Worm (Caenorhabditis elegans) whole organism, young adult: Measurements from ENCODE around the gene srx-46.

Experiments
- B0019.2 ChIP-seq: fragments of 200-800 bp; sonication (Bioruptor generic); conservative IDR thresholded peaks from 2 replicates; pipeline ENCODE4 v1.3.6; 2022; ENCODE audit warnings: missing genetic modification reagents, missing genetic modification characterization, missing compliant biosample characterization
- B0336.3 ChIP-seq: fragments of 200-800 bp; sonication (Bioruptor generic); IDR thresholded peaks from 2 replicates; pipeline ENCODE4 v1.3.6; 2022; ENCODE audit warnings: missing genetic modification characterization, missing compliant biosample characterization
- F49E8.2 ChIP-seq: sonication (generic microtip); optimal IDR thresholded peaks from 3 replicates; lab custom pipeline; 2017; ENCODE audit warnings: missing genetic modification characterization, mild to moderate bottlenecking, missing compliant biosample characterization, antibody characterized with exemption, moderate library complexity; ENCODE audit not compliant: insufficient read depth
- T07F8.4 ChIP-seq: sonication (generic microtip); optimal IDR thresholded peaks from 2 replicates; lab custom pipeline; 2016; ENCODE audit warnings: mild to moderate bottlenecking, missing genetic modification characterization, moderate library complexity, missing compliant biosample characterization
- T26A5.8 ChIP-seq: sonication (generic microtip); optimal IDR thresholded peaks from 2 replicates; lab custom pipeline; 2016; ENCODE audit warnings: missing genetic modification characterization, missing compliant biosample characterization
- akir-1 ChIP-seq: fragments of 200-800 bp; sonication (Bioruptor generic); optimal IDR thresholded peaks from 2 replicates; lab custom pipeline; 2018; ENCODE audit warnings: mild to moderate bottlenecking, missing genetic modification characterization, moderate library complexity, missing compliant biosample characterization
- ama-1 ChIP-seq, 3 experiments: fragments of 150-350 bp in 1 of 3; sonication (generic microtip) in 2 of 3; optimal IDR thresholded peaks; 2 replicates each; lab custom pipeline; 2014 to 2018; ENCODE audit warnings: missing biosample characterization in 2 of 3, missing genetic modification characterization in 2 of 3, missing genetic modification reagents in 2 of 3
- cebp-1 ChIP-seq, 2 experiments: fragments of 200-800 bp in 1 of 2; sonication (Bioruptor generic) in 1 of 2; sonication (generic microtip) in 1 of 2; IDR thresholded peaks in 1 of 2; optimal IDR thresholded peaks in 1 of 2; 2 replicates each; pipeline versions ENCODE4 v1.3.6 to Lab custom; 2017 to 2022; ENCODE audit warnings: missing compliant biosample characterization in 2 of 2, missing genetic modification characterization in 2 of 2, mild to moderate bottlenecking in 1 of 2, missing genetic modification reagents in 1 of 2, moderate library complexity in 1 of 2
- ceh-40 ChIP-seq: fragments of 200-800 bp; sonication (Bioruptor generic); IDR thresholded peaks from 2 replicates; pipeline ENCODE4 v1.3.6; 2022; ENCODE audit warnings: missing genetic modification characterization, missing compliant biosample characterization
- dpff-1 ChIP-seq: sonication (generic microtip); optimal IDR thresholded peaks from 2 replicates; lab custom pipeline; 2017; ENCODE audit warnings: mild to moderate bottlenecking, missing genetic modification characterization, missing compliant biosample characterization
- ets-4 ChIP-seq: fragments of 200-800 bp; sonication (Bioruptor generic); optimal IDR thresholded peaks from 2 replicates; lab custom pipeline; 2018; ENCODE audit warnings: mild to moderate bottlenecking, missing genetic modification characterization, missing compliant biosample characterization
- gei-17 ChIP-seq: fragments of 200-800 bp; sonication (Bioruptor generic); optimal IDR thresholded peaks from 2 replicates; lab custom pipeline; 2018; ENCODE audit warnings: mild to moderate bottlenecking, missing genetic modification characterization, missing compliant biosample characterization
- hlh-12 ChIP-seq: sonication (generic microtip); optimal IDR thresholded peaks from 2 replicates; lab custom pipeline; 2016; ENCODE audit warnings: missing genetic modification characterization, missing compliant biosample characterization
- hlh-26 ChIP-seq: fragments of 200-800 bp; sonication (Bioruptor generic); conservative IDR thresholded peaks from 2 replicates; pipeline ENCODE4 v1.3.6; 2022; ENCODE audit warnings: missing genetic modification reagents, missing genetic modification characterization, missing compliant biosample characterization
- hmg-1.2 ChIP-seq: fragments of 200-800 bp; sonication (Bioruptor generic); IDR thresholded peaks from 2 replicates; pipeline ENCODE4 v1.3.6; 2022; ENCODE audit warnings: missing genetic modification reagents, missing genetic modification characterization, missing compliant biosample characterization
- hsf-1 ChIP-seq: fragments of 200-800 bp; sonication (Bioruptor generic); IDR thresholded peaks from 2 replicates; pipeline ENCODE4 v1.3.6; 2022; ENCODE audit warnings: missing genetic modification reagents, missing genetic modification characterization, missing compliant biosample characterization
- lag-1 ChIP-seq: fragments of 200-800 bp; sonication (Bioruptor generic); IDR thresholded peaks from 2 replicates; pipeline ENCODE4 v1.3.6; 2022; ENCODE audit warnings: missing genetic modification reagents, missing genetic modification characterization, missing compliant biosample characterization
- lin-54 ChIP-seq: fragments of 200-800 bp; sonication (Bioruptor generic); optimal IDR thresholded peaks from 2 replicates; lab custom pipeline; 2018; ENCODE audit warnings: mild to moderate bottlenecking, missing genetic modification characterization, missing compliant biosample characterization
- lir-1 ChIP-seq: fragments of 200-800 bp; sonication (Bioruptor generic); conservative IDR thresholded peaks from 2 replicates; pipeline ENCODE4 v1.3.6; 2022; ENCODE audit warnings: missing genetic modification reagents, missing genetic modification characterization, missing compliant biosample characterization
- lsl-1 ChIP-seq: fragments of 200-800 bp; sonication (Bioruptor generic); optimal IDR thresholded peaks from 2 replicates; lab custom pipeline; 2018; ENCODE audit warnings: mild to moderate bottlenecking, missing genetic modification characterization, moderate library complexity, missing compliant biosample characterization
- madf-6 ChIP-seq: fragments of 200-800 bp; sonication (Bioruptor generic); IDR thresholded peaks from 2 replicates; pipeline ENCODE4 v1.3.6; 2022; ENCODE audit warnings: missing genetic modification reagents, missing genetic modification characterization, missing compliant biosample characterization
- mel-28 ChIP-seq: sonication (generic microtip); optimal IDR thresholded peaks from 2 replicates; lab custom pipeline; 2016; ENCODE audit warnings: borderline replicate concordance, mild to moderate bottlenecking, missing genetic modification characterization, missing compliant biosample characterization
- mes-4 ChIP-seq: sonication (generic microtip); optimal IDR thresholded peaks from 2 replicates; lab custom pipeline; 2016; ENCODE audit warnings: missing genotype, missing genetic modification characterization, missing compliant biosample characterization
- nhr-120 ChIP-seq: fragments of 200-800 bp; sonication (Bioruptor generic); IDR thresholded peaks from 2 replicates; pipeline ENCODE4 v1.3.6; 2022; ENCODE audit warnings: missing genetic modification characterization, missing compliant biosample characterization
- nhr-179 ChIP-seq: sonication (generic microtip); optimal IDR thresholded peaks from 2 replicates; lab custom pipeline; 2016; ENCODE audit warnings: mild to moderate bottlenecking, missing genetic modification characterization, missing compliant biosample characterization
- nhr-90 ChIP-seq: sonication (generic microtip); optimal IDR thresholded peaks from 2 replicates; lab custom pipeline; 2016; ENCODE audit warnings: missing genotype, mild to moderate bottlenecking, missing genetic modification characterization, missing compliant biosample characterization
- pbrm-1 ChIP-seq: fragments of 200-800 bp; sonication (Bioruptor generic); IDR thresholded peaks from 2 replicates; pipeline ENCODE4 v1.3.6; 2022; ENCODE audit warnings: missing genetic modification reagents, missing genetic modification characterization, missing compliant biosample characterization
- snpc-1.1 ChIP-seq: sonication (generic microtip); optimal IDR thresholded peaks from 2 replicates; lab custom pipeline; 2017; ENCODE audit warnings: missing genetic modification characterization, mild to moderate bottlenecking, missing compliant biosample characterization, antibody characterized with exemption, moderate library complexity, missing genotype, missing genetic modification reagents; ENCODE audit not compliant: insufficient read depth
- snpc-4 ChIP-seq, 5 experiments: fragments of 150-350 bp in 1 of 5; sonication (generic microtip) in 4 of 5; optimal IDR thresholded peaks; 2 replicates each; lab custom pipeline; 2014 to 2018; ENCODE audit warnings: missing genetic modification characterization in 5 of 5, missing biosample characterization in 3 of 5, antibody characterized with exemption in 2 of 5, mild to moderate bottlenecking in 2 of 5, missing compliant biosample characterization in 2 of 5, missing genotype in 2 of 5, moderate library complexity in 2 of 5, missing genetic modification reagents in 1 of 5
- somi-1 ChIP-seq: fragments of 200-800 bp; sonication (Bioruptor generic); optimal IDR thresholded peaks from 2 replicates; lab custom pipeline; 2018; ENCODE audit warnings: mild to moderate bottlenecking, missing genetic modification characterization, missing compliant biosample characterization
- tbp1 ChIP-seq: fragments of 200-800 bp; sonication (Bioruptor generic); optimal IDR thresholded peaks from 2 replicates; lab custom pipeline; 2018; ENCODE audit warnings: mild to moderate bottlenecking, missing genetic modification characterization, missing compliant biosample characterization
- tbx-9 ChIP-seq: sonication (generic microtip); optimal IDR thresholded peaks from 2 replicates; lab custom pipeline; 2016; ENCODE audit warnings: borderline replicate concordance, missing genetic modification characterization, inconsistent platforms, missing compliant biosample characterization
- unc-130 ChIP-seq: sonication (generic microtip); optimal IDR thresholded peaks from 2 replicates; lab custom pipeline; 2016; ENCODE audit warnings: missing genetic modification reagents, missing genetic modification characterization, missing compliant biosample characterization
- unc-62 ChIP-seq: fragments of 150-350 bp; optimal IDR thresholded peaks from 2 replicates; lab custom pipeline; 2014; ENCODE audit warnings: missing biosample characterization, missing genetic modification reagents, missing genetic modification characterization
- ztf-3 ChIP-seq: fragments of 200-800 bp; sonication (Bioruptor generic); optimal IDR thresholded peaks from 2 replicates; lab custom pipeline; 2018; ENCODE audit warnings: mild to moderate bottlenecking, missing genetic modification characterization, missing compliant biosample characterization
- ztf-6 ChIP-seq: fragments of 200-800 bp; sonication (Bioruptor generic); IDR thresholded peaks from 2 replicates; pipeline ENCODE4 v1.3.6; 2022; ENCODE audit warnings: missing genetic modification reagents, missing genetic modification characterization, missing compliant biosample characterization

The srx-46 gene

DNA sequence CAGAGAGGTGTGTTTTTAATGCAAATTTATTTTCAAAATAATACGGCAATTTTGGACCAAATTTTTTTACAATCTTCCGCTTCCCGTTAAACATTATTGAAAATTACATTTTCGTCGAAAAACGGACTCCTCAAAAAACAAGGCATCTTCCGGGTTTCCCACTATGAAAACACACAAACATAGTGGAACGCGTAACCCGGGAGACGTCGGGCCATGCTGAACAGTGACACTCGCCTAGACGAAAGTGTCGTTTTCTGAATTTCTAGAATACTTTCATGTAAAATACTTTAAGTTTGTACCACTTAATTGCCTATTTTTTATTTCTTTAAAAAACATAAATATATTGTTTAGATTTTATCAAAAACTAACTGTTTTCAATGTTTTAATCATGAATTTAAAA, 38.9 kb downstream of the srx-46 start:
- peak; percentile 63 for TF ChIP-seq snpc-4 (GFP tag; optimal IDR thresholded peaks at IDR 0.05; lab: Kevin White, UChicago)
- TF ChIP-seq snpc-4 (tag; optimal IDR thresholded peaks at IDR 0.05; lab: Kevin White, UChicago): peak; percentile 71 to 94 (median 87)
- TF ChIP-seq unc-62 (GFP tag; lab: Kevin White, UChicago): no peak
- TF ChIP-seq T26A5.8 (tag; lab: Kevin White, UChicago): no peak
- TF ChIP-seq pbrm-1 (GFP tag; lab: Robert Waterston, UW): no peak
- no peak for TF ChIP-seq lag-1 (GFP tag; lab: Robert Waterston, UW)
- no peak for TF ChIP-seq hlh-26 (GFP tag; lab: Robert Waterston, UW)
- TF ChIP-seq lin-54: no peak
- no peak for TF ChIP-seq mes-4 (tag; lab: Kevin White, UChicago)
- no peak for TF ChIP-seq ets-4 (GFP tag; lab: Kevin White, UChicago)
- TF ChIP-seq unc-130 (GFP tag; lab: Kevin White, UChicago): no peak
- TF ChIP-seq ama-1 (optimal IDR thresholded peaks at IDR 0.05; lab: Kevin White, UChicago): no peak
- no peak for TF ChIP-seq ama-1 (GFP tag; optimal IDR thresholded peaks at IDR 0.05; lab: Kevin White, UChicago)
- TF ChIP-seq hmg-1.2: peak; percentile 83
- no peak for TF ChIP-seq hlh-12 (tag; lab: Kevin White, UChicago)
- TF ChIP-seq snpc-1.1: peak; percentile 86
- TF ChIP-seq tbp1 (GFP tag; lab: Kevin White, UChicago): no peak
- TF ChIP-seq B0019.2 (GFP tag; lab: Robert Waterston, UW): no peak
- no peak for TF ChIP-seq ceh-40 (GFP tag; lab: Robert Waterston, UW)

DNA sequence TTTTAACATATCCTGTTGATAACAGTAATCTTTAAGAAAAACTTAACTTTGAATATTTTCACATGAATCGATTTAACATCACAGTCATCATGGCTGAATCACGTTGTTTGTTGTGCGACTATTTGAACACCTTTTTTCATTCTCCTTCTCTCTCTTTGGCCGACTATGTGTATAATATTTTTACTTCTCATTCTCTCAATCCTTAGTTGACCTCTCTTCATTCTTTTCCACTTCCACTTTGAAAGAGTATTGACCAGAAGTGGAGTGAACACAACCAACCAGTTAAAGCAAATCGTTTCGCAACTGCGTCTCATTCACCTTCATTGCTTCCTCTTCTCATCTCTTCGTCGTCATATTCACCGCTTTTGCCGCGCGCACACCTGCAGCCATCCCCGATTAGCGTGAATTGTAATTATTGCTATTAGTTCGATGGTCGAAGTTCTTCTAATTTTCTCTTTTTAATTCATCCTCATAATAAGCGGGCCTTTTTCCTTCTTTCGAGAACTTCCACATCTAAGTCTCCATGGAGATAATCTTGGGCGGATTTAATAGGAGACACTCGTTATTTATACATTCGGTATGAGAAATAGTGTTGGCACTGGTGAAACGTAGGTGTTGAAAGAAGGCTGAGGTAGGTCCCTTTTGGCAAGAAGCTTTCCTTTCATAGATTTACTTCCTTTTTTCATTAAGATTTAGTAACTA, 42.0 kb downstream of the srx-46 start:
- TF ChIP-seq nhr-90 (tag; lab: Kevin White, UChicago): no peak
- no peak for TF ChIP-seq cebp-1 (GFP tag; IDR thresholded peaks at IDR 0.05; lab: Robert Waterston, UW)
- peak; percentile 41 for TF ChIP-seq cebp-1 (tag; optimal IDR thresholded peaks at IDR 0.05; lab: Kevin White, UChicago)

DNA sequence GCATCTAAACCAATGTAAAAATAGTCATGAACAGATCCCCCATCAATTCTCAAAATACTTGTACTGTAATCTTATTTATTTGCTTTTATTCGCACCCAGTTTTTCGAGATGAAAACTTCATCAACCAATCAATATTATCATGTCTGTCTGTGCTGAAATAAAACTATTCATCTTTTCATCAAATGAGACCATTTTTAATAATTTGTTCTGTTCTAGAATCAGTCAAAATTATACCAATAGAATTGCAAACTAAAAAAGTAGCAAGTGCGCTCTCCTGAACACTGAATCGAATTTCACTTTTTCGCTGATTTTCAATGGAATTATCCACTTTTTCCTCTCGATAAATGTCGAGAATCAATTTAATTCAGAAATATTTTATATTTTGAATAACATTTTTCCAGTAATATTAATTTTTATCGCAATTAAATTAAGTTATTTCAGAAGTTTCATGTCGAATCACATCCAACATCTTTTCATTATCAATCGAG, 46.9 kb downstream of the srx-46 start, which contains the start of gene trpp-4:
Gene trpp-4, plus strand, starts transcription at position 442 of the 488 bp plus-strand sequence.
- TF ChIP-seq ztf-6 (no peak), gei-17 (no peak), mel-28 (tag; lab: Kevin White, UChicago) (no peak), ztf-3 (no peak), ets-4 (GFP tag; lab: Kevin White, UChicago) (no peak), somi-1 (GFP tag; lab: Kevin White, UChicago) (no peak), madf-6 (GFP tag; lab: Robert Waterston, UW) (no peak), nhr-120 (GFP tag; lab: Robert Waterston, UW) (no peak), dpff-1 (no peak), akir-1 (GFP tag; lab: Kevin White, UChicago) (no peak), F49E8.2 (tag; lab: Kevin White, UChicago) (no peak), tbx-9 (no peak), T07F8.4 (tag; lab: Kevin White, UChicago) (no peak), lsl-1 (no peak), nhr-179 (tag; lab: Kevin White, UChicago) (no peak), lir-1 (GFP tag; lab: Robert Waterston, UW) (no peak), B0336.3 (GFP tag; lab: Robert Waterston, UW) (no peak), hsf-1 (GFP tag; lab: Robert Waterston, UW) (no peak)
